Fruit fly (Drosophila melanogaster) whole organism, embryonic: ENCODE results near the gene CG34398.

ENCODE experiments used
- Awh ChIP-seq: fragments of 200-800 bp; sonication (Bioruptor generic); IDR thresholded peaks from 2 replicates; pipeline ENCODE4, ENCODE4 v1.3.6; 2022; ENCODE audit warnings: missing biosample characterization, missing genetic modification characterization
- CG11504 ChIP-seq: fragments of 200-800 bp; sonication (Bioruptor generic); optimal IDR thresholded peaks from 3 replicates; lab custom pipeline; 2019; ENCODE audit warnings: missing biosample characterization, mild to moderate bottlenecking, missing genetic modification characterization, moderate library complexity
- CG11695 ChIP-seq: fragments of 200-800 bp; sonication (Bioruptor generic); IDR thresholded peaks from 3 replicates; pipeline ENCODE4 v1.3.6; 2022; ENCODE audit warnings: missing biosample characterization, missing genetic modification characterization
- CG12071 ChIP-seq: fragments of 200-800 bp; sonication (Bioruptor generic); optimal IDR thresholded peaks from 3 replicates; lab custom pipeline; 2018; ENCODE audit warnings: missing biosample characterization, mild to moderate bottlenecking, missing genetic modification characterization
- CG12104 ChIP-seq: fragments of 200-800 bp; sonication (Bioruptor generic); optimal IDR thresholded peaks from 3 replicates; lab custom pipeline; 2016; ENCODE audit warnings: missing biosample characterization, missing genetic modification characterization
- CG12769 ChIP-seq: fragments of 200-800 bp; sonication (Bioruptor generic); optimal IDR thresholded peaks from 2 replicates; lab custom pipeline; 2019; ENCODE audit warnings: missing biosample characterization, mild to moderate bottlenecking, missing genetic modification characterization, moderate library complexity
- CG13296 ChIP-seq: fragments of 200-800 bp; sonication (Bioruptor generic); optimal IDR thresholded peaks from 3 replicates; lab custom pipeline; 2018; ENCODE audit warnings: missing biosample characterization, mild to moderate bottlenecking, missing genetic modification characterization
- CG13424 ChIP-seq: fragments of 200-800 bp; sonication (Bioruptor generic); optimal IDR thresholded peaks from 2 replicates; lab custom pipeline; 2019; ENCODE audit warnings: missing biosample characterization, mild to moderate bottlenecking, missing genetic modification characterization, moderate library complexity
- CG14014 ChIP-seq: fragments of 200-800 bp; sonication (Bioruptor generic); IDR thresholded peaks from 2 replicates; pipeline ENCODE4 v1.3.6; 2022; ENCODE audit warnings: missing biosample characterization, missing genetic modification characterization
- CG15011 ChIP-seq: fragments of 200-800 bp; sonication (Bioruptor generic); optimal IDR thresholded peaks from 3 replicates; lab custom pipeline; 2018; ENCODE audit warnings: missing biosample characterization, mild to moderate bottlenecking, missing genetic modification characterization
- CG15601 ChIP-seq: fragments of 200-800 bp; sonication (Bioruptor generic); optimal IDR thresholded peaks from 3 replicates; lab custom pipeline; 2019; ENCODE audit warnings: missing biosample characterization, mild to moderate bottlenecking, missing genetic modification characterization, moderate library complexity
- CG1603 ChIP-seq: fragments of 200-800 bp; sonication (Bioruptor generic); optimal IDR thresholded peaks from 2 replicates; lab custom pipeline; 2019; ENCODE audit warnings: missing biosample characterization, mild to moderate bottlenecking, missing genetic modification characterization, moderate library complexity
- CG1647 ChIP-seq: fragments of 200-800 bp; sonication (Bioruptor generic); optimal IDR thresholded peaks from 3 replicates; lab custom pipeline; 2016; ENCODE audit warnings: missing biosample characterization, missing genetic modification characterization
- CG17385 ChIP-seq: fragments of 200-800 bp; sonication (Bioruptor generic); optimal IDR thresholded peaks from 3 replicates; lab custom pipeline; 2018; ENCODE audit warnings: missing biosample characterization, mild to moderate bottlenecking, missing genetic modification characterization
- CG18619 ChIP-seq: fragments of 200-800 bp; sonication (Bioruptor generic); optimal IDR thresholded peaks from 3 replicates; lab custom pipeline; 2017; ENCODE audit warnings: missing biosample characterization, mild to moderate bottlenecking, missing genetic modification characterization
- CG2889 ChIP-seq: fragments of 200-800 bp; sonication (Bioruptor generic); IDR thresholded peaks from 3 replicates; pipeline ENCODE4 v1.3.6; 2022; ENCODE audit warnings: missing biosample characterization, missing genetic modification characterization
- CG33557 ChIP-seq: fragments of 200-800 bp; sonication (Bioruptor generic); optimal IDR thresholded peaks from 2 replicates; lab custom pipeline; 2019; ENCODE audit warnings: missing biosample characterization, mild to moderate bottlenecking, missing genetic modification characterization, moderate library complexity
- CG4424 ChIP-seq: fragments of 200-800 bp; sonication (Bioruptor generic); optimal IDR thresholded peaks from 3 replicates; lab custom pipeline; 2016; ENCODE audit warnings: missing biosample characterization, missing genetic modification characterization
- CG4617 ChIP-seq: fragments of 200-800 bp; sonication (Bioruptor generic); optimal IDR thresholded peaks from 3 replicates; lab custom pipeline; 2016; ENCODE audit warnings: missing biosample characterization, missing genetic modification characterization, borderline replicate concordance
- CG7839 ChIP-seq: fragments of 200-800 bp; sonication (Bioruptor generic); optimal IDR thresholded peaks from 3 replicates; lab custom pipeline; 2018; ENCODE audit warnings: missing biosample characterization, mild to moderate bottlenecking, missing genetic modification characterization, moderate library complexity
- CG8924 ChIP-seq: fragments of 200-800 bp; optimal IDR thresholded peaks from 3 replicates; lab custom pipeline; 2019; ENCODE audit warnings: missing biosample characterization, mild to moderate bottlenecking, missing genetic modification characterization, moderate library complexity
- CG8944 ChIP-seq: fragments of 200-800 bp; sonication (Bioruptor generic); optimal IDR thresholded peaks from 3 replicates; lab custom pipeline; 2016; ENCODE audit warnings: missing biosample characterization, missing genetic modification characterization
- CG9932 ChIP-seq: fragments of 200-800 bp; sonication (Bioruptor generic); IDR thresholded peaks from 2 replicates; pipeline ENCODE4 v1.3.6; 2022; ENCODE audit warnings: missing biosample characterization, missing genetic modification characterization
- Drgx ChIP-seq: fragments of 200-800 bp; sonication (Bioruptor generic); IDR thresholded peaks from 2 replicates; pipeline ENCODE4 v1.3.6; 2022; ENCODE audit warnings: missing biosample characterization, missing genetic modification characterization
- Elba2 ChIP-seq: fragments of 200-800 bp; sonication (Bioruptor generic); optimal IDR thresholded peaks from 3 replicates; lab custom pipeline; 2016; ENCODE audit warnings: missing biosample characterization, missing genetic modification characterization
- GATAe ChIP-seq: fragments of 200-800 bp; sonication (Bioruptor generic); conservative IDR thresholded peaks from 2 replicates; pipeline ENCODE4 v1.3.6; 2022; ENCODE audit warnings: missing biosample characterization, missing genetic modification characterization
- H2.0 ChIP-seq: fragments of 200-800 bp; sonication (Bioruptor generic); IDR thresholded peaks from 2 replicates; pipeline ENCODE4 v1.3.6; 2022; ENCODE audit warnings: missing biosample characterization, missing genetic modification characterization
- HmgZ ChIP-seq: fragments of 200-800 bp; sonication (Bioruptor generic); optimal IDR thresholded peaks from 2 replicates; lab custom pipeline; 2018; ENCODE audit warnings: missing biosample characterization, mild to moderate bottlenecking, missing genetic modification characterization
- Hr39 ChIP-seq: fragments of >200 bp; optimal IDR thresholded peaks from 2 replicates; lab custom pipeline; 2017
- Med ChIP-seq: fragments of 200-800 bp; sonication (Bioruptor generic); peaks from one replicate; lab custom pipeline; 2016; ENCODE audit warnings: missing biosample characterization, missing genetic modification characterization, mild to moderate bottlenecking, inconsistent platforms, moderate library complexity
- Mrtf ChIP-seq: fragments of 200-800 bp; sonication (Bioruptor generic); IDR thresholded peaks from 3 replicates; pipeline ENCODE4 v1.3.6; 2022; ENCODE audit warnings: missing biosample characterization, missing genetic modification characterization
- Poxn ChIP-seq: fragments of 200-800 bp; sonication (Bioruptor generic); IDR thresholded peaks from 2 replicates; pipeline ENCODE4 v1.3.6; 2022; ENCODE audit warnings: missing biosample characterization, missing genetic modification characterization
- Trl ChIP-seq, 3 experiments: fragments of >200 bp in 2 of 3; fragments of 200-800 bp in 1 of 3; sonication (Bioruptor generic) in 1 of 3; optimal IDR thresholded peaks; 2 replicates in 1 of 3; 3 replicates in 2 of 3; lab custom pipeline; 2016 to 2017; ENCODE audit warnings: missing biosample characterization in 1 of 3, missing genetic modification characterization in 1 of 3
- abd-A ChIP-seq: fragments of 200-800 bp; sonication (Bioruptor generic); optimal IDR thresholded peaks from 3 replicates; lab custom pipeline; 2019; ENCODE audit warnings: missing biosample characterization, mild to moderate bottlenecking, missing genetic modification characterization, moderate library complexity
- amos ChIP-seq: fragments of 200-800 bp; sonication (Bioruptor generic); IDR thresholded peaks from 2 replicates; pipeline ENCODE4 v1.3.6; 2022; ENCODE audit warnings: missing biosample characterization, missing genetic modification characterization; ENCODE audit not compliant: partially characterized antibody
- cwo ChIP-seq: fragments of 200-800 bp; sonication (Bioruptor generic); optimal IDR thresholded peaks from 3 replicates; lab custom pipeline; 2017; ENCODE audit warnings: missing biosample characterization, missing genetic modification characterization, mild to moderate bottlenecking, moderate library complexity, missing genetic modification reagents
- dati ChIP-seq: fragments of 200-800 bp; sonication (Bioruptor generic); IDR thresholded peaks from 2 replicates; pipeline ENCODE4 v1.3.6; 2022; ENCODE audit warnings: missing biosample characterization, missing genetic modification characterization
- dmrt11E ChIP-seq: fragments of 200-800 bp; sonication (Bioruptor generic); optimal IDR thresholded peaks from 3 replicates; lab custom pipeline; 2018; ENCODE audit warnings: missing biosample characterization, mild to moderate bottlenecking, missing genetic modification characterization, moderate library complexity
- fru ChIP-seq: fragments of >200 bp; optimal IDR thresholded peaks from 2 replicates; lab custom pipeline; 2017
- gro ChIP-seq: fragments of 200-800 bp; sonication (Bioruptor generic); optimal IDR thresholded peaks from 2 replicates; lab custom pipeline; 2016; ENCODE audit warnings: missing biosample characterization, missing genetic modification characterization
- gsb-n ChIP-seq: fragments of 200-800 bp; sonication (Bioruptor generic); optimal IDR thresholded peaks from 3 replicates; lab custom pipeline; 2018; ENCODE audit warnings: missing biosample characterization, mild to moderate bottlenecking, missing genetic modification characterization
- her ChIP-seq: fragments of 200-800 bp; sonication (Bioruptor generic); optimal IDR thresholded peaks from 2 replicates; lab custom pipeline; 2016; ENCODE audit warnings: missing biosample characterization, missing genetic modification characterization
- ind ChIP-seq: fragments of 200-800 bp; sonication (Bioruptor generic); optimal IDR thresholded peaks from 3 replicates; lab custom pipeline; 2016; ENCODE audit warnings: missing biosample characterization, missing genetic modification characterization
- lab ChIP-seq: fragments of 200-800 bp; sonication (Bioruptor generic); optimal IDR thresholded peaks from 3 replicates; lab custom pipeline; 2017; ENCODE audit warnings: missing biosample characterization, missing genetic modification characterization, mild to moderate bottlenecking, moderate library complexity, missing genetic modification reagents
- lilli ChIP-seq: fragments of 200-800 bp; sonication (Bioruptor generic); optimal IDR thresholded peaks from 3 replicates; lab custom pipeline; 2016; ENCODE audit warnings: missing biosample characterization, missing genetic modification characterization
- nerfin-1 ChIP-seq: fragments of 200-800 bp; sonication (Bioruptor generic); optimal IDR thresholded peaks from 3 replicates; lab custom pipeline; 2019; ENCODE audit warnings: missing biosample characterization, mild to moderate bottlenecking, missing genetic modification characterization, moderate library complexity
- pita ChIP-seq: fragments of 200-800 bp; sonication (Bioruptor generic); optimal IDR thresholded peaks from 2 replicates; lab custom pipeline; 2017; ENCODE audit warnings: missing biosample characterization, mild to moderate bottlenecking, missing genetic modification characterization
- rib ChIP-seq: fragments of 200-800 bp; sonication (Bioruptor generic); IDR thresholded peaks from 2 replicates; pipeline ENCODE4 v1.3.6; 2022; ENCODE audit warnings: missing biosample characterization, missing genetic modification characterization
- scrt ChIP-seq: fragments of 200-800 bp; sonication (Bioruptor generic); optimal IDR thresholded peaks from 2 replicates; lab custom pipeline; 2018; ENCODE audit warnings: missing biosample characterization, mild to moderate bottlenecking, missing genetic modification characterization, moderate library complexity
- sens-2 ChIP-seq: fragments of 200-800 bp; sonication (Bioruptor generic); IDR thresholded peaks from 2 replicates; pipeline ENCODE4 v1.3.6; 2022; ENCODE audit warnings: missing biosample characterization, missing genetic modification characterization
- zf30C ChIP-seq: fragments of 200-800 bp; sonication (Bioruptor generic); optimal IDR thresholded peaks from 3 replicates; lab custom pipeline; 2018; ENCODE audit warnings: missing biosample characterization, mild to moderate bottlenecking, missing genetic modification characterization

CG34398 gene

DNA sequence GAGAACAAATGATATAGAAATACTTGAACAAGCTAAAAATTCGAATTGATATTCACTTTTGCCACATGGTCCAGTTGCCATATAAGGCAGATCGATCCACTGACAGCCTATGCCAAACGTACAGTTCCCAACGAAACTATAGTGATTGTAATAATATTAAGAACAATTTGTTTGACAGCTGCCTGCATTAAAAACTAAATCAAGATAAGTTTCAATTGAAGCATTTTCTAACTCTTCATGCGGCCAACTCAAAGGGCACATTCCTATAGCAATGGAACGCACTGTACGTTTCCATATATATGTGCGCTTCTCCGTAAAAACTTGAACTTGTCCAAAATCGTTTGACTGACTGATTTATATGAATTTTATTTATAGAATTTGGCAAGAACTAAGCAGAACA, 4.4 kb upstream of the CG34398 start (continued):
- TF ChIP-seq CG1647 (GFP tag; lab: Kevin White, UChicago) (peak; percentile 50), scrt (peak; percentile 51), zf30C (no peak), ind (GFP tag; lab: Kevin White, UChicago) (peak; percentile 49), Trl (optimal IDR thresholded peaks at IDR 0.05; lab: Kevin White, UChicago) (no peak), Trl (GFP tag; optimal IDR thresholded peaks at IDR 0.05; lab: Kevin White, UChicago) (peak; percentile 41), CG13296 (GFP tag; lab: Kevin White, UChicago) (peak; percentile 4), CG12071 (GFP tag; lab: Kevin White, UChicago) (peak; percentile 33), GATAe (GFP tag; lab: Robert Waterston, UW) (no peak), pita (GFP tag; lab: Kevin White, UChicago) (no peak), H2.0 (no peak), CG7839 (tag; lab: Kevin White, UChicago) (peak; percentile 63), CG14014 (GFP tag; lab: Robert Waterston, UW) (peak; percentile 80), Med (GFP tag; lab: Kevin White, UChicago) (peak; percentile 93), Poxn (GFP tag; lab: Robert Waterston, UW) (peak; percentile 31; the same call in 1 of the 2 replicates), fru (lab: Kevin White, UChicago) (no peak), CG1603 (peak; percentile 11), Elba2 (no peak), gsb-n (tag; lab: Kevin White, UChicago) (no peak), CG17385 (peak; percentile 4), HmgZ (tag; lab: Kevin White, UChicago) (peak; percentile 10), CG2889 (GFP tag; lab: Robert Waterston, UW) (no peak), CG15011 (GFP tag; lab: Kevin White, UChicago) (peak; percentile 7), CG33557 (GFP tag; lab: Kevin White, UChicago) (no peak), CG13424 (tag; lab: Kevin White, UChicago) (no peak), CG8924 (tag; lab: Kevin White, UChicago) (peak; percentile 10), her (GFP tag; lab: Kevin White, UChicago) (peak; percentile 20), rib (GFP tag; lab: Robert Waterston, UW) (0 out of 2 replicates have a peak, but pooled peaks have one; percentile 26), CG11504 (tag; lab: Kevin White, UChicago) (peak; percentile 33), CG4617 (GFP tag; lab: Kevin White, UChicago) (no peak), CG4424 (GFP tag; lab: Kevin White, UChicago) (peak; percentile 16), Drgx (GFP tag; lab: Robert Waterston, UW) (no peak), cwo (peak; percentile 10), abd-A (tag; lab: Kevin White, UChicago) (peak; percentile 9), lilli (GFP tag; lab: Kevin White, UChicago) (peak; percentile 67), CG12769 (tag; lab: Kevin White, UChicago) (peak; percentile 73), nerfin-1 (tag; lab: Kevin White, UChicago) (no peak), dati (no peak), CG8944 (GFP tag; lab: Kevin White, UChicago) (no peak), CG12104 (GFP tag; lab: Kevin White, UChicago) (no peak), lab (GFP tag; lab: Kevin White, UChicago) (peak; percentile 72), CG15601 (no peak), gro (GFP tag; lab: Kevin White, UChicago) (peak; percentile 65), CG9932 (GFP tag; lab: Robert Waterston, UW) (peak; percentile 86), amos (GFP tag; lab: Robert Waterston, UW) (no peak), dmrt11E (tag; lab: Kevin White, UChicago) (no peak), CG18619 (GFP tag; lab: Kevin White, UChicago) (no peak), Hr39 (lab: Kevin White, UChicago) (no peak), Mrtf (GFP tag; lab: Robert Waterston, UW) (no peak; the same call in 2 of the 3 replicates), CG11695 (peak; percentile 68; the same call in 2 of the 3 replicates), sens-2 (no peak), Awh (GFP tag; lab: Robert Waterston, UW) (no peak)
